Worm (Caenorhabditis elegans) whole organism, L2 larva: ENCODE measurements around the gene vha-4.

ENCODE experiments used
- C34F6.9 ChIP-seq: fragments of 150-350 bp; optimal IDR thresholded peaks from 2 replicates; lab custom pipeline; 2014; ENCODE audit warnings: missing biosample characterization, missing genetic modification characterization
- F13H6.1 ChIP-seq: sonication (generic microtip); optimal IDR thresholded peaks from 2 replicates; lab custom pipeline; 2016; ENCODE audit warnings: missing genetic modification characterization, missing compliant biosample characterization
- R02D3.7 ChIP-seq: fragments of 150-350 bp; optimal IDR thresholded peaks from 2 replicates; lab custom pipeline; 2014; ENCODE audit warnings: missing biosample characterization, missing genetic modification characterization
- Y55F3AM.14 ChIP-seq: fragments of 200-800 bp; sonication (Bioruptor generic); optimal IDR thresholded peaks from 2 replicates; lab custom pipeline; 2018; ENCODE audit warnings: mild to moderate bottlenecking, missing genetic modification characterization, missing compliant biosample characterization
- ZK546.5 ChIP-seq: sonication (generic microtip); optimal IDR thresholded peaks from 2 replicates; lab custom pipeline; 2017; ENCODE audit warnings: missing biosample characterization, missing genetic modification characterization
- alr-1 ChIP-seq: fragments of 150-350 bp; optimal IDR thresholded peaks from 2 replicates; lab custom pipeline; 2014; ENCODE audit warnings: missing biosample characterization, missing genetic modification characterization
- aly-2 ChIP-seq: fragments of 150-350 bp; optimal IDR thresholded peaks from 2 replicates; lab custom pipeline; 2014; ENCODE audit warnings: missing biosample characterization, missing genetic modification characterization
- ama-1 ChIP-seq: fragments of 150-350 bp; optimal IDR thresholded peaks from 2 replicates; lab custom pipeline; 2018; ENCODE audit warnings: inconsistent platforms
- ceh-16 ChIP-seq: fragments of 150-350 bp; optimal IDR thresholded peaks from 2 replicates; lab custom pipeline; 2014; ENCODE audit warnings: missing biosample characterization, missing genetic modification characterization
- crh-2 ChIP-seq: sonication (generic microtip); optimal IDR thresholded peaks from 2 replicates; lab custom pipeline; 2017; ENCODE audit warnings: missing biosample characterization, missing genetic modification characterization
- dmd-4 ChIP-seq: sonication (generic microtip); optimal IDR thresholded peaks from 2 replicates; lab custom pipeline; 2017; ENCODE audit warnings: missing biosample characterization, missing genetic modification characterization
- egl-27 ChIP-seq: sonication (generic microtip); optimal IDR thresholded peaks from 3 replicates; lab custom pipeline; 2017; ENCODE audit warnings: missing biosample characterization, missing genetic modification reagents, missing genetic modification characterization
- elt-1 ChIP-seq: fragments of 150-350 bp; optimal IDR thresholded peaks from 2 replicates; lab custom pipeline; 2014; ENCODE audit warnings: missing biosample characterization, missing genetic modification characterization
- elt-3 ChIP-seq: sonication (generic microtip); optimal IDR thresholded peaks from 2 replicates; lab custom pipeline; 2017; ENCODE audit warnings: missing biosample characterization, missing genetic modification characterization
- fos-1 ChIP-seq: fragments of 150-350 bp; optimal IDR thresholded peaks from 2 replicates; lab custom pipeline; 2014; ENCODE audit warnings: missing biosample characterization, missing genetic modification characterization
- gmeb-1 ChIP-seq: fragments of 150-350 bp; optimal IDR thresholded peaks from 2 replicates; lab custom pipeline; 2014; ENCODE audit warnings: missing biosample characterization, missing genetic modification characterization
- lin-11 ChIP-seq: fragments of 150-350 bp; sonication (generic microtip); optimal IDR thresholded peaks from 2 replicates; lab custom pipeline; 2014; ENCODE audit warnings: missing biosample characterization, missing genetic modification characterization, inconsistent platforms, mixed read lengths
- lin-13 ChIP-seq: fragments of 150-350 bp; optimal IDR thresholded peaks from 2 replicates; lab custom pipeline; 2014; ENCODE audit warnings: missing biosample characterization, missing genetic modification reagents, missing genetic modification characterization
- lin-39 ChIP-seq: fragments of 150-350 bp; optimal IDR thresholded peaks from 2 replicates; lab custom pipeline; 2014; ENCODE audit warnings: missing biosample characterization, missing genetic modification reagents, missing genetic modification characterization
- lsy-2 ChIP-seq, 2 experiments: fragments of 150-350 bp in 1 of 2; sonication (generic microtip) in 1 of 2; optimal IDR thresholded peaks; 2 replicates each; lab custom pipeline; 2014 to 2017; ENCODE audit warnings: missing biosample characterization in 2 of 2, missing genetic modification characterization in 2 of 2
- mbf-1 ChIP-seq: sonication (generic microtip); optimal IDR thresholded peaks from 2 replicates; lab custom pipeline; 2017; ENCODE audit warnings: missing biosample characterization, missing genetic modification characterization
- mdl-1 ChIP-seq, 2 experiments: fragments of 150-350 bp in 1 of 2; sonication (generic microtip) in 1 of 2; optimal IDR thresholded peaks; 2 replicates each; lab custom pipeline; 2017; ENCODE audit warnings: missing biosample characterization in 2 of 2, missing genetic modification characterization in 2 of 2
- nhr-11 ChIP-seq: fragments of 150-350 bp; optimal IDR thresholded peaks from 2 replicates; lab custom pipeline; 2014; ENCODE audit warnings: missing biosample characterization, missing genetic modification characterization
- nhr-129 ChIP-seq: fragments of 150-350 bp; optimal IDR thresholded peaks from 2 replicates; lab custom pipeline; 2014; ENCODE audit warnings: missing biosample characterization, missing genetic modification characterization
- nhr-21 ChIP-seq: fragments of 150-350 bp; optimal IDR thresholded peaks from 2 replicates; lab custom pipeline; 2014; ENCODE audit warnings: missing biosample characterization, missing genetic modification characterization
- nhr-23 ChIP-seq: fragments of 150-350 bp; optimal IDR thresholded peaks from 2 replicates; lab custom pipeline; 2014; ENCODE audit warnings: missing biosample characterization, missing genetic modification reagents, missing genetic modification characterization
- nhr-237 ChIP-seq: fragments of 150-350 bp; optimal IDR thresholded peaks from 2 replicates; lab custom pipeline; 2014; ENCODE audit warnings: missing biosample characterization, missing genetic modification characterization
- nhr-25 ChIP-seq: fragments of 150-350 bp; sonication (generic microtip); optimal IDR thresholded peaks from 3 replicates; lab custom pipeline; 2014; ENCODE audit warnings: missing biosample characterization, missing genetic modification characterization
- nhr-6 ChIP-seq: fragments of 150-350 bp; optimal IDR thresholded peaks from 2 replicates; lab custom pipeline; 2014; ENCODE audit warnings: missing biosample characterization, missing genetic modification characterization
- nhr-77 ChIP-seq: fragments of 150-350 bp; optimal IDR thresholded peaks from 2 replicates; lab custom pipeline; 2014; ENCODE audit warnings: missing biosample characterization, missing genetic modification characterization
- sem-4 ChIP-seq: fragments of 150-350 bp; optimal IDR thresholded peaks from 2 replicates; lab custom pipeline; 2014; ENCODE audit warnings: missing biosample characterization, missing genetic modification reagents, missing genetic modification characterization
- skn-1 ChIP-seq: sonication (generic microtip); optimal IDR thresholded peaks from 2 replicates; lab custom pipeline; 2017; ENCODE audit warnings: missing biosample characterization, missing genetic modification characterization
- sma-3 ChIP-seq: sonication (generic microtip); optimal IDR thresholded peaks from 2 replicates; lab custom pipeline; 2016; ENCODE audit warnings: missing genetic modification reagents, missing genetic modification characterization, missing compliant biosample characterization
- sma-9 ChIP-seq, 2 experiments: fragments of 150-350 bp in 1 of 2; sonication (generic microtip) in 1 of 2; optimal IDR thresholded peaks; 2 replicates each; lab custom pipeline; 2014 to 2016; ENCODE audit warnings: missing genetic modification characterization in 2 of 2, mild to moderate bottlenecking in 1 of 2, missing biosample characterization in 1 of 2, missing compliant biosample characterization in 1 of 2, missing genetic modification reagents in 1 of 2, moderate library complexity in 1 of 2
- snpc-4 ChIP-seq: fragments of 150-350 bp; optimal IDR thresholded peaks from 2 replicates; lab custom pipeline; 2014; ENCODE audit warnings: missing biosample characterization, missing genetic modification characterization
- unc-39 ChIP-seq: fragments of 150-350 bp; optimal IDR thresholded peaks from 2 replicates; lab custom pipeline; 2014; ENCODE audit warnings: missing biosample characterization, missing genetic modification characterization
- unc-55 ChIP-seq: fragments of 150-350 bp; sonication (generic microtip); optimal IDR thresholded peaks from 3 replicates; lab custom pipeline; 2014; ENCODE audit warnings: missing biosample characterization, missing genetic modification reagents, missing genetic modification characterization
- unc-62 ChIP-seq: fragments of 150-350 bp; optimal IDR thresholded peaks from 2 replicates; lab custom pipeline; 2014; ENCODE audit warnings: missing biosample characterization, missing genetic modification reagents, missing genetic modification characterization
- zag-1 ChIP-seq: fragments of 150-350 bp; optimal IDR thresholded peaks from 2 replicates; lab custom pipeline; 2014; ENCODE audit warnings: missing biosample characterization, missing genetic modification characterization
- ztf-11 ChIP-seq: sonication (generic microtip); optimal IDR thresholded peaks from 2 replicates; lab custom pipeline; 2017; ENCODE audit warnings: missing biosample characterization, missing genetic modification characterization
- ztf-4 ChIP-seq: fragments of 150-350 bp; optimal IDR thresholded peaks from 2 replicates; lab custom pipeline; 2014; ENCODE audit warnings: missing biosample characterization, missing genetic modification characterization

Gene vha-4

ce11 chrII:7863480-7864125 lies 15.5 kb downstream of the vha-4 start:
- no peak for TF ChIP-seq ZK546.5 (tag; lab: Kevin White, UChicago)
- TF ChIP-seq elt-1 (tag; lab: Kevin White, UChicago): no peak
- TF ChIP-seq nhr-129: no peak

DNA sequence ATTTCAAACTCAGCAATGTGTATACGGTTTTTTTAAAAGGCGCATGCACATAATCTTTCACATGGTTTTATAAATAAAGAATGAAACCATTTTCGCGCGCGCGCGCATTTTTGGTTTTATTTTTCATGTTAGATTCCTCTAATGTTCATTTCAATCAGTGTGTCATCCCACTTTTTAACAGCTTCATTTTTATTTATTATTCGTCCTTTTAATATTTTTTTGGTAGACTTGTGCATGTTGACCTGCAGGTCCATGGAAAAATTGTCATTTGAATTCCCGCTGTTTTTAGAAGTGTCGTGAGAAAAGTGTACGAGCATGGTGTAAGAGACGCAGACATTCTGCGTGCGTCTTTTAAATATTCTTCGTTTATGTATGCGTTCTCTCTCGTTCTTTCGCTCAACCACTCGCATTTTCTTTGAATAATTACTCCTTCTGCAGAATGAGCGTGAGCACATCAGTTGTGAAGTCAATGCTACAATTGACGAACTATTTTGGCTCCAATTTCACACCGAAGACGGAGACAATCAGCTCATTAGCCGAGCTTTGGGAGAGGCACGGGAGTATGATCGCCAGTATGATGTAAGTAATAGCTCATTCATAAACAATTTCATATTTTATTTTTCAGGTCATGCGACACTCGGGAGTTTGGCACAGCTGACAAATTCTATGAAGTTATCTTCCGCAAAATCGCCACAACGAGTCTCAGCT lies 18.7 kb downstream of the vha-4 start, which contains the start of gene lin-5:
Gene lin-5 (plus strand): TSS at position 354 of the 708 bp plus-strand sequence.
- TF ChIP-seq fos-1 (tag; lab: Kevin White, UChicago) (peak; percentile 16), dmd-4 (no peak), ZK546.5 (tag; lab: Kevin White, UChicago) (no peak), C34F6.9 (tag; lab: Kevin White, UChicago) (peak; percentile 82), sem-4 (tag; lab: Kevin White, UChicago) (peak; percentile 4), sma-9 (GFP tag; optimal IDR thresholded peaks at IDR 0.05; lab: Kevin White, UChicago) (peak; percentile 41), sma-9 (tag; optimal IDR thresholded peaks at IDR 0.05; lab: Kevin White, UChicago) (no peak), unc-55 (GFP tag; lab: Kevin White, UChicago) (peak; percentile 89), lin-13 (GFP tag; lab: Kevin White, UChicago) (peak; percentile 58), gmeb-1 (tag; lab: Kevin White, UChicago) (peak; percentile 71), ama-1 (lab: Kevin White, UChicago) (no peak), nhr-129 (peak; percentile 74), unc-39 (tag; lab: Kevin White, UChicago) (no peak), ztf-11 (no peak), crh-2 (tag; lab: Kevin White, UChicago) (peak; percentile 69), lsy-2 (tag; optimal IDR thresholded peaks at IDR 0.05; lab: Kevin White, UChicago) (peak in 1 of 2 experiments; percentile 79)

- TF ChIP-seq R02D3.7 (tag; lab: Kevin White, UChicago) (no peak), unc-62 (GFP tag; lab: Kevin White, UChicago) (no peak), unc-39 (tag; lab: Kevin White, UChicago) (no peak), alr-1 (tag; lab: Kevin White, UChicago) (no peak), nhr-237 (tag; lab: Kevin White, UChicago) (no peak), crh-2 (tag; lab: Kevin White, UChicago) (no peak), elt-1 (tag; lab: Kevin White, UChicago) (no peak), fos-1 (tag; lab: Kevin White, UChicago) (no peak), nhr-129 (no peak)
Observed at ce11 chrII:7858101-7858500, 21.0 kb downstream of the vha-4 start, which contains the start of gene sds-22. sds-22 (plus strand) TSS chrII:7858401.

DNA sequence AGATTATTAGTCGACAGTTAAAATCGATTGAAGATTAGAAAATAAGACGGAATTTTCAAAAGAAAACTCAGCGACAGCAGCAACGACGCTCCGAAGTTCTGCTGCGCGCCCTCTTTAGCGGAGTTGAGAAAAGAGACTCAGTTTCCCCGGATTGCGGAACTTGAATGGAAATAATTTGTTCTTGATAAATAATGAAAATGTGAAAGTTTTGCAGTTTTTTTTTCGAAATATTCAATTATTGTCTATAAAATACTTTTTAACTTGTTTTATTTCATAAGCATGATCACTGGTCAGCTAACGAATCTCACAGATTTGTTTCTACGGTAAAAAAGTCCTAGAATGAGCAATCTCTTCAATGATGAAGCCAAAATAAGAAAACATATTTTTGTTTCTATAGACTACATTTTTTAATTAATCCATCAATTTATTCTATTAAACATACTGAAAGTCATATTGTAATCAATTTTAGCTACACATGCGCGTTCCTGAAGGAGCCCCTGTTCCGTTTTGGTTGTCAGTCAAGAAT lies 21.6 kb downstream of the vha-4 start, which contains the start of the genes cec-3 and T09A5.15:
Gene cec-3 (minus strand): TSS at position 116 of the 526 bp plus-strand sequence.
Gene T09A5.15 (plus strand): TSS at position 476 of the 526 bp plus-strand sequence.
- TF ChIP-seq sma-3 (GFP tag; lab: Kevin White, UChicago) (peak; percentile 39), elt-1 (tag; lab: Kevin White, UChicago) (no peak), nhr-21 (tag; lab: Kevin White, UChicago) (no peak), nhr-77 (tag; lab: Kevin White, UChicago) (no peak), nhr-129 (peak; percentile 47), aly-2 (tag; lab: Kevin White, UChicago) (no peak), lin-39 (tag; lab: Kevin White, UChicago) (no peak), lin-11 (tag; lab: Kevin White, UChicago) (no peak), mdl-1 (tag; optimal IDR thresholded peaks at IDR 0.05; lab: Kevin White, UChicago) (no peak), mbf-1 (tag; lab: Kevin White, UChicago) (no peak), nhr-6 (tag; lab: Kevin White, UChicago) (no peak), ztf-11 (no peak), unc-55 (GFP tag; lab: Kevin White, UChicago) (peak; percentile 73), egl-27 (tag; lab: Kevin White, UChicago) (no peak), R02D3.7 (tag; lab: Kevin White, UChicago) (no peak), F13H6.1 (tag; lab: Kevin White, UChicago) (peak; percentile 4), C34F6.9 (tag; lab: Kevin White, UChicago) (peak; percentile 63), zag-1 (tag; lab: Kevin White, UChicago) (no peak), sem-4 (tag; lab: Kevin White, UChicago) (no peak), elt-3 (tag; lab: Kevin White, UChicago) (no peak), nhr-23 (tag; lab: Kevin White, UChicago) (no peak), lin-13 (GFP tag; lab: Kevin White, UChicago) (no peak), ama-1 (lab: Kevin White, UChicago) (no peak), skn-1 (tag; lab: Kevin White, UChicago) (no peak), nhr-25 (tag; lab: Kevin White, UChicago) (peak; percentile 2), lsy-2 (tag; optimal IDR thresholded peaks at IDR 0.05; lab: Kevin White, UChicago) (peak in 1 of 2 experiments; percentile 69), nhr-11 (tag; lab: Kevin White, UChicago) (no peak), unc-39 (tag; lab: Kevin White, UChicago) (no peak), gmeb-1 (tag; lab: Kevin White, UChicago) (no peak), ztf-4 (tag; lab: Kevin White, UChicago) (no peak), snpc-4 (tag; lab: Kevin White, UChicago) (no peak), Y55F3AM.14 (GFP tag; lab: Kevin White, UChicago) (no peak), alr-1 (tag; lab: Kevin White, UChicago) (no peak), ZK546.5 (tag; lab: Kevin White, UChicago) (no peak), ceh-16 (no peak), crh-2 (tag; lab: Kevin White, UChicago) (peak; percentile 44), dmd-4 (no peak)
